Fruit fly (Drosophila melanogaster) whole organism, prepupa: ENCODE results near the gene CG12522.

Source experiments
- CG8319 ChIP-seq: fragments of 200-800 bp; sonication (Bioruptor generic); optimal IDR thresholded peaks from 3 replicates; lab custom pipeline; 2016; ENCODE audit warnings: missing biosample characterization, missing genetic modification characterization
- achi ChIP-seq: fragments of 200-800 bp; sonication (Bioruptor generic); optimal IDR thresholded peaks from 3 replicates; lab custom pipeline; 2016; ENCODE audit warnings: missing biosample characterization, missing genetic modification characterization
- salr ChIP-seq, 2 experiments: fragments of 200-800 bp; sonication (Bioruptor generic); optimal IDR thresholded peaks; 3 replicates each; lab custom pipeline; 2016 to 2018; ENCODE audit warnings: missing biosample characterization in 2 of 2, missing genetic modification characterization in 2 of 2, mild to moderate bottlenecking in 1 of 2

DNA sequence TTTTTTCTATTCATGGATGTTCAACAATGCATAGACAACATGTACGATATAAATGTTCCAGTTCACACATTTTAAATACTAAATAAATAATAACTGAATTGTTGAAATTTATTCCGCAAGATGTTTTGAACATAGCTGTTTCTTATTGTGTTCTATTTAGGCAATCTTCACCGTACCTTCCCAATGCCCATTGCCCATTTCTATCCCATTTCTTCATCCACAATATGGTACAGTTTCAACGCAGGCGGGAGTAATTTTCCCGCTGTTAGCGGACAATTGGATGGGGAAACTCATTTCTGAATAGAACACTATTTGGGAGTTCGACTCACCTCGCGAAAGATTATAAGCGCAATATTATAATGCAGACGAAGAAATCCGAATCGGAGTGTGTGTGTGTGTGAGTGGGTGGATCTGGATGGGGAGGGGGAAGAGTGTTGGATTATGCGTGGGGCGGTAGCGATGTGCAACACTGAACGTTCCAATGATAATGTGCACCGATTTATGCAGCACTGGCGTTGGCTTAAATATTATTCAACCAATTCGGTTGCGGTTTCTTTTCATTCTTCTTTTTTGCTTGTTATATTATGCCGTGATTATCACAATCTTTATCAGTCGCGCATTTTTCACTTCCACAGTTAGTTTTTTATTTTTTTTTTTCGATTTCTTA is 16.0 kb upstream of the CG12522 start:
- TF ChIP-seq CG8319 (peak; percentile 59), achi (GFP tag; lab: Kevin White, UChicago) (peak; percentile 54), salr (GFP tag; optimal IDR thresholded peaks at IDR 0.05; lab: Kevin White, UChicago) (peak; percentile 7 to 28)
